Fruit fly (Drosophila melanogaster) whole organism, embryonic: ENCODE measurements around the gene asun.

Experiments
- Ada2b ChIP-seq: fragments of 200-800 bp; sonication (Bioruptor generic); IDR thresholded peaks from 2 replicates; pipeline ENCODE4 v1.3.6; 2022; ENCODE audit warnings: missing biosample characterization, missing genetic modification characterization
- CG1024 ChIP-seq: fragments of 200-800 bp; sonication (Bioruptor generic); IDR thresholded peaks from 2 replicates; pipeline ENCODE4 v1.3.6; 2022; ENCODE audit warnings: missing biosample characterization, missing genetic modification characterization
- CG10462 ChIP-seq: fragments of 200-800 bp; sonication (Bioruptor generic); optimal IDR thresholded peaks from 2 replicates; lab custom pipeline; 2016; ENCODE audit warnings: missing biosample characterization, missing genetic modification characterization
- CG10543 ChIP-seq: fragments of 200-800 bp; sonication (Bioruptor generic); optimal IDR thresholded peaks from 3 replicates; lab custom pipeline; 2017; ENCODE audit warnings: missing biosample characterization, mild to moderate bottlenecking, missing genetic modification characterization, moderate library complexity
- CG11456 ChIP-seq: fragments of 200-800 bp; sonication (Bioruptor generic); IDR thresholded peaks from 3 replicates; pipeline ENCODE4 v1.3.6; 2022; ENCODE audit warnings: missing biosample characterization, missing genetic modification characterization
- CG12299 ChIP-seq: fragments of 200-800 bp; sonication (Bioruptor generic); optimal IDR thresholded peaks from 2 replicates; lab custom pipeline; 2018; ENCODE audit warnings: missing biosample characterization, mild to moderate bottlenecking, missing genetic modification characterization
- CG12391 ChIP-seq: fragments of 200-800 bp; sonication (Bioruptor generic); optimal IDR thresholded peaks from 3 replicates; lab custom pipeline; 2018; ENCODE audit warnings: missing biosample characterization, mild to moderate bottlenecking, missing genetic modification characterization, moderate library complexity
- CG12769 ChIP-seq: fragments of 200-800 bp; sonication (Bioruptor generic); optimal IDR thresholded peaks from 2 replicates; lab custom pipeline; 2019; ENCODE audit warnings: missing biosample characterization, mild to moderate bottlenecking, missing genetic modification characterization, moderate library complexity
- CG13624 ChIP-seq: fragments of 200-800 bp; sonication (Bioruptor generic); optimal IDR thresholded peaks from 2 replicates; lab custom pipeline; 2016; ENCODE audit warnings: missing biosample characterization, missing genetic modification characterization
- CG15514 ChIP-seq: fragments of 200-800 bp; sonication (Bioruptor generic); optimal IDR thresholded peaks from 3 replicates; lab custom pipeline; 2017; ENCODE audit warnings: missing biosample characterization, missing genetic modification characterization, mild to moderate bottlenecking, moderate library complexity, missing genetic modification reagents
- CG17359 ChIP-seq: fragments of 200-800 bp; sonication (Bioruptor generic); optimal IDR thresholded peaks from 3 replicates; lab custom pipeline; 2018; ENCODE audit warnings: missing biosample characterization, mild to moderate bottlenecking, missing genetic modification characterization, moderate library complexity
- CG17802 ChIP-seq: fragments of 200-800 bp; sonication (Bioruptor generic); optimal IDR thresholded peaks from 2 replicates; lab custom pipeline; 2018; ENCODE audit warnings: missing biosample characterization, mild to moderate bottlenecking, missing genetic modification characterization, moderate library complexity
- CG32532 ChIP-seq: fragments of 200-800 bp; sonication (Bioruptor generic); IDR thresholded peaks from 2 replicates; pipeline ENCODE4 v1.3.6; 2022; ENCODE audit warnings: missing biosample characterization, missing genetic modification characterization
- CG32767 ChIP-seq: fragments of 200-800 bp; sonication (Bioruptor generic); IDR thresholded peaks from 2 replicates; pipeline ENCODE4 v1.3.6; 2022; ENCODE audit warnings: missing biosample characterization, missing genetic modification characterization
- CG32772 ChIP-seq: fragments of 200-800 bp; sonication (Bioruptor generic); IDR thresholded peaks from 2 replicates; pipeline ENCODE4 v1.3.6; 2022; ENCODE audit warnings: missing biosample characterization, missing genetic modification characterization
- CG34422 ChIP-seq: fragments of 200-800 bp; sonication (Bioruptor generic); IDR thresholded peaks from 3 replicates; pipeline ENCODE4 v1.3.6; 2022; ENCODE audit warnings: missing biosample characterization, missing genetic modification characterization
- CG7745 ChIP-seq: fragments of 200-800 bp; sonication (Bioruptor generic); optimal IDR thresholded peaks from 2 replicates; lab custom pipeline; 2018; ENCODE audit warnings: missing biosample characterization, mild to moderate bottlenecking, missing genetic modification characterization, moderate library complexity
- CG9876 ChIP-seq: fragments of 200-800 bp; sonication (Bioruptor generic); optimal IDR thresholded peaks from 2 replicates; lab custom pipeline; 2016; ENCODE audit warnings: missing biosample characterization, missing genetic modification characterization
- CTCF ChIP-seq: fragments of 200-800 bp; sonication (Bioruptor generic); optimal IDR thresholded peaks from 2 replicates; lab custom pipeline; 2017; ENCODE audit warnings: missing biosample characterization, mild to moderate bottlenecking, missing genetic modification characterization, moderate library complexity
- Dll ChIP-seq: fragments of 200-800 bp; sonication (Bioruptor generic); IDR thresholded peaks from 4 replicates; pipeline ENCODE4 v1.3.6; 2022; ENCODE audit warnings: missing biosample characterization, missing genetic modification characterization; ENCODE audit not compliant: partially characterized antibody
- Eip74EF ChIP-seq, 2 experiments: fragments of 200-800 bp in 1 of 2; fragments of >200 bp in 1 of 2; sonication (Bioruptor generic) in 1 of 2; optimal IDR thresholded peaks; 2 replicates each; lab custom pipeline; 2017 to 2019; ENCODE audit warnings: missing biosample characterization in 2 of 2, missing genetic modification characterization in 2 of 2, mild to moderate bottlenecking in 1 of 2, moderate library complexity in 1 of 2
- Fer1 ChIP-seq: fragments of 200-800 bp; sonication (Bioruptor generic); optimal IDR thresholded peaks from 2 replicates; lab custom pipeline; 2017; ENCODE audit warnings: missing biosample characterization, mild to moderate bottlenecking, missing genetic modification characterization
- Gsc ChIP-seq: fragments of 200-800 bp; sonication (Bioruptor generic); IDR thresholded peaks from 2 replicates; pipeline ENCODE4 v1.3.6; 2022; ENCODE audit warnings: missing biosample characterization, missing genetic modification characterization
- HmgZ ChIP-seq: fragments of 200-800 bp; sonication (Bioruptor generic); optimal IDR thresholded peaks from 2 replicates; lab custom pipeline; 2018; ENCODE audit warnings: missing biosample characterization, mild to moderate bottlenecking, missing genetic modification characterization
- Hr78 ChIP-seq, 2 experiments: fragments of 200-800 bp in 1 of 2; fragments of >200 bp in 1 of 2; sonication (Bioruptor generic) in 1 of 2; optimal IDR thresholded peaks; 2 replicates each; lab custom pipeline; 2017 to 2019; ENCODE audit warnings: missing biosample characterization in 2 of 2, missing genetic modification characterization in 2 of 2, mild to moderate bottlenecking in 1 of 2, moderate library complexity in 1 of 2
- Jarid2 ChIP-seq: fragments of 200-800 bp; sonication (Bioruptor generic); optimal IDR thresholded peaks from 3 replicates; lab custom pipeline; 2017; ENCODE audit warnings: mild to moderate bottlenecking, missing biosample characterization, missing genetic modification reagents, missing genetic modification characterization
- MESR4 ChIP-seq: fragments of 200-800 bp; sonication (Bioruptor generic); optimal IDR thresholded peaks from 2 replicates; lab custom pipeline; 2018; ENCODE audit warnings: missing biosample characterization, mild to moderate bottlenecking, missing genetic modification characterization, moderate library complexity
- NC2α ChIP-seq: fragments of 200-800 bp; sonication (Bioruptor generic); optimal IDR thresholded peaks from 2 replicates; lab custom pipeline; 2016; ENCODE audit warnings: missing biosample characterization, missing genetic modification characterization
- NC2β ChIP-seq: fragments of 200-800 bp; sonication (Bioruptor generic); optimal IDR thresholded peaks from 2 replicates; lab custom pipeline; 2016; ENCODE audit warnings: missing biosample characterization, missing genetic modification characterization
- Trl ChIP-seq, 3 experiments: fragments of >200 bp in 2 of 3; fragments of 200-800 bp in 1 of 3; sonication (Bioruptor generic) in 1 of 3; optimal IDR thresholded peaks; 2 replicates in 1 of 3; 3 replicates in 2 of 3; lab custom pipeline; 2016 to 2017; ENCODE audit warnings: missing biosample characterization in 1 of 3, missing genetic modification characterization in 1 of 3
- Xbp1 ChIP-seq: fragments of 200-800 bp; sonication (Bioruptor generic); optimal IDR thresholded peaks from 3 replicates; lab custom pipeline; 2016; ENCODE audit warnings: missing biosample characterization, mild to moderate bottlenecking, missing genetic modification characterization
- YL-1 ChIP-seq: fragments of 200-800 bp; sonication (Bioruptor generic); optimal IDR thresholded peaks from 3 replicates; lab custom pipeline; 2017; ENCODE audit warnings: missing biosample characterization, mild to moderate bottlenecking, missing genetic modification characterization
- chn ChIP-seq: fragments of 200-800 bp; sonication (Bioruptor generic); optimal IDR thresholded peaks from 2 replicates; lab custom pipeline; 2016; ENCODE audit warnings: missing biosample characterization, missing genetic modification characterization
- exex ChIP-seq: fragments of 200-800 bp; sonication (Bioruptor generic); optimal IDR thresholded peaks from 4 replicates; lab custom pipeline; 2018; ENCODE audit warnings: missing biosample characterization, mild to moderate bottlenecking, missing genetic modification characterization, moderate library complexity
- gfzf ChIP-seq: fragments of 200-800 bp; sonication (Bioruptor generic); optimal IDR thresholded peaks from 2 replicates; lab custom pipeline; 2016; ENCODE audit warnings: missing biosample characterization, mild to moderate bottlenecking, missing genetic modification characterization, moderate library complexity
- ham ChIP-seq: fragments of 200-800 bp; sonication (Bioruptor generic); IDR thresholded peaks from 2 replicates; pipeline ENCODE4 v1.3.6; 2022; ENCODE audit warnings: missing biosample characterization, missing genetic modification characterization
- jumu ChIP-seq: fragments of 200-800 bp; sonication (Bioruptor generic); optimal IDR thresholded peaks from 3 replicates; lab custom pipeline; 2016; ENCODE audit warnings: missing biosample characterization, missing genetic modification characterization
- kni ChIP-seq: fragments of 200-800 bp; sonication (Bioruptor generic); optimal IDR thresholded peaks from 3 replicates; lab custom pipeline; 2017; ENCODE audit warnings: mild to moderate bottlenecking, missing biosample characterization, missing genetic modification reagents, missing genetic modification characterization
- nerfin-2 ChIP-seq: fragments of 200-800 bp; sonication (Bioruptor generic); IDR thresholded peaks from 2 replicates; pipeline ENCODE4 v1.3.6; 2022; ENCODE audit warnings: missing biosample characterization, missing genetic modification characterization; ENCODE audit not compliant: partially characterized antibody
- odd ChIP-seq: fragments of 200-800 bp; sonication (Bioruptor generic); optimal IDR thresholded peaks from 2 replicates; lab custom pipeline; 2017; ENCODE audit warnings: missing biosample characterization, mild to moderate bottlenecking, missing genetic modification characterization
- phol ChIP-seq: fragments of 200-800 bp; sonication (Bioruptor generic); optimal IDR thresholded peaks from 3 replicates; lab custom pipeline; 2018; ENCODE audit warnings: missing biosample characterization, mild to moderate bottlenecking, missing genetic modification characterization, moderate library complexity
- ro ChIP-seq: fragments of 200-800 bp; sonication (Bioruptor generic); IDR thresholded peaks from 2 replicates; pipeline ENCODE4 v1.3.6; 2022; ENCODE audit warnings: missing biosample characterization, missing genetic modification characterization
- schlank ChIP-seq: fragments of 200-800 bp; sonication (Bioruptor generic); optimal IDR thresholded peaks from 2 replicates; lab custom pipeline; 2018; ENCODE audit warnings: missing biosample characterization, mild to moderate bottlenecking, missing genetic modification characterization
- sd ChIP-seq: fragments of 200-800 bp; sonication (Bioruptor generic); optimal IDR thresholded peaks from 3 replicates; lab custom pipeline; 2018; ENCODE audit warnings: missing biosample characterization, mild to moderate bottlenecking, missing genetic modification characterization, moderate library complexity
- sna ChIP-seq: fragments of 200-800 bp; sonication (Bioruptor generic); IDR thresholded peaks from 2 replicates; pipeline ENCODE4 v1.3.6; 2022; ENCODE audit warnings: missing biosample characterization, missing genetic modification characterization; ENCODE audit not compliant: partially characterized antibody
- sr ChIP-seq: fragments of 200-800 bp; sonication (Bioruptor generic); IDR thresholded peaks from 3 replicates; pipeline ENCODE4 v1.3.6; 2022; ENCODE audit warnings: missing biosample characterization, missing genetic modification characterization
- stc ChIP-seq: fragments of 200-800 bp; sonication (Bioruptor generic); IDR thresholded peaks from 2 replicates; pipeline ENCODE4 v1.3.6; 2022; ENCODE audit warnings: missing biosample characterization, missing genetic modification characterization
- vfl ChIP-seq: fragments of 200-800 bp; sonication (Bioruptor generic); optimal IDR thresholded peaks from 2 replicates; lab custom pipeline; 2016; ENCODE audit warnings: missing biosample characterization, missing genetic modification characterization
- vnd ChIP-seq: fragments of 200-800 bp; sonication (Bioruptor generic); IDR thresholded peaks from 3 replicates; pipeline ENCODE4 v1.3.6; 2022; ENCODE audit warnings: missing biosample characterization, missing genetic modification characterization; ENCODE audit not compliant: partially characterized antibody

The asun gene

dm6 chr3R:16235215-16235937 is 28.7 kb upstream of the asun start (continued):
- TF ChIP-seq sd, result peak; percentile 83
- peak; percentile 35 for TF ChIP-seq NC2β (GFP tag; lab: Kevin White, UChicago)
- no peak for TF ChIP-seq CG11456 (GFP tag; lab: Robert Waterston, UW)
- no peak for TF ChIP-seq ro (GFP tag; lab: Robert Waterston, UW)
- TF ChIP-seq CG1024 (GFP tag; lab: Robert Waterston, UW), result no peak
- peak; percentile 14 for TF ChIP-seq jumu (GFP tag; lab: Kevin White, UChicago)
- TF ChIP-seq stc, result no peak
- peak; percentile 48 to 77 for TF ChIP-seq Trl (optimal IDR thresholded peaks at IDR 0.05; lab: Kevin White, UChicago)
- no peak for TF ChIP-seq Trl (GFP tag; optimal IDR thresholded peaks at IDR 0.05; lab: Kevin White, UChicago)
- peak; percentile 38 for TF ChIP-seq vfl (GFP tag; lab: Kevin White, UChicago)
- TF ChIP-seq phol (tag; lab: Kevin White, UChicago), result no peak
- TF ChIP-seq CG15514, result peak; percentile 45
- no peak for TF ChIP-seq CG34422 (GFP tag; lab: Robert Waterston, UW)
- TF ChIP-seq CG10543 (GFP tag; lab: Kevin White, UChicago), result peak; percentile 98
- no peak for TF ChIP-seq Xbp1 (GFP tag; lab: Kevin White, UChicago)
- TF ChIP-seq NC2α (GFP tag; lab: Kevin White, UChicago), result peak; percentile 47
- TF ChIP-seq CG17802 (tag; lab: Kevin White, UChicago), result no peak
- peak; percentile 26 for TF ChIP-seq exex (tag; lab: Kevin White, UChicago)
- no peak for TF ChIP-seq CTCF (GFP tag; lab: Kevin White, UChicago)
- TF ChIP-seq Hr78 (GFP tag; optimal IDR thresholded peaks at IDR 0.05; lab: Kevin White, UChicago), result no peak
- TF ChIP-seq chn (GFP tag; lab: Kevin White, UChicago), result peak; percentile 48
- no peak for TF ChIP-seq Fer1 (GFP tag; lab: Kevin White, UChicago)
- TF ChIP-seq MESR4 (GFP tag; lab: Kevin White, UChicago), result no peak
- TF ChIP-seq Ada2b (GFP tag; lab: Robert Waterston, UW), result no peak
- peak; percentile 94 for TF ChIP-seq kni (GFP tag; lab: Kevin White, UChicago)
- no peak for TF ChIP-seq Eip74EF (GFP tag; optimal IDR thresholded peaks at IDR 0.05; lab: Kevin White, UChicago)
- TF ChIP-seq sna, result no peak
- TF ChIP-seq Jarid2 (GFP tag; lab: Kevin White, UChicago), result no peak
- peak; percentile 4 for TF ChIP-seq gfzf (GFP tag; lab: Kevin White, UChicago)
- no peak for TF ChIP-seq CG10462 (GFP tag; lab: Kevin White, UChicago)
- TF ChIP-seq Gsc (GFP tag; lab: Robert Waterston, UW), result no peak
- TF ChIP-seq CG32772 (GFP tag; lab: Robert Waterston, UW), result no peak
- no peak for TF ChIP-seq ham (GFP tag; lab: Robert Waterston, UW)
- TF ChIP-seq CG32767 (GFP tag; lab: Robert Waterston, UW), result no peak
- TF ChIP-seq vnd, result no peak
- no peak for TF ChIP-seq CG32532 (GFP tag; lab: Robert Waterston, UW)
- TF ChIP-seq nerfin-2 (GFP tag; lab: Robert Waterston, UW), result no peak
- TF ChIP-seq YL-1 (GFP tag; lab: Kevin White, UChicago), result no peak
- peak; percentile 99 for TF ChIP-seq CG12769
- peak; percentile 66 for TF ChIP-seq CG7745 (tag; lab: Kevin White, UChicago)
- no peak for TF ChIP-seq odd (GFP tag; lab: Kevin White, UChicago)
- no peak for TF ChIP-seq CG12391
- TF ChIP-seq sr (GFP tag; lab: Robert Waterston, UW), result no peak
- TF ChIP-seq CG9876 (GFP tag; lab: Kevin White, UChicago), result no peak
- TF ChIP-seq schlank, result peak; percentile 35
- peak; percentile 62 for TF ChIP-seq HmgZ (tag; lab: Kevin White, UChicago)
- TF ChIP-seq CG17359 (tag; lab: Kevin White, UChicago), result no peak
- TF ChIP-seq CG13624 (GFP tag; lab: Kevin White, UChicago), result peak; percentile 61
- TF ChIP-seq CG12299, result peak; percentile 30
- TF ChIP-seq Dll, result no peak
